Worm (Caenorhabditis elegans) whole organism, L3 larva: Measurements from ENCODE around the gene R01E6.5.

Experiments
- R02D3.7 ChIP-seq: fragments of 150-350 bp; optimal IDR thresholded peaks from 2 replicates; lab custom pipeline; 2014; ENCODE audit warnings: missing biosample characterization, missing genetic modification characterization
- ZK546.5 ChIP-seq: sonication (generic microtip); optimal IDR thresholded peaks from 2 replicates; lab custom pipeline; 2017; ENCODE audit warnings: missing biosample characterization, missing genetic modification characterization
- aly-2 ChIP-seq: fragments of 150-350 bp; optimal IDR thresholded peaks from 2 replicates; lab custom pipeline; 2014; ENCODE audit warnings: missing biosample characterization, missing genetic modification characterization
- ama-1 ChIP-seq: fragments of 150-350 bp; optimal IDR thresholded peaks from 2 replicates; lab custom pipeline; 2018
- ceh-16 ChIP-seq: sonication (generic microtip); optimal IDR thresholded peaks from 2 replicates; lab custom pipeline; 2017; ENCODE audit warnings: missing biosample characterization, missing genetic modification characterization
- ceh-28 ChIP-seq: fragments of 150-350 bp; optimal IDR thresholded peaks from 2 replicates; lab custom pipeline; 2014; ENCODE audit warnings: missing biosample characterization, missing genetic modification reagents, missing genetic modification characterization
- ceh-82 ChIP-seq: fragments of 150-350 bp; optimal IDR thresholded peaks from 2 replicates; lab custom pipeline; 2014; ENCODE audit warnings: missing biosample characterization, missing genetic modification characterization
- ceh-9 ChIP-seq: sonication (generic microtip); optimal IDR thresholded peaks from 2 replicates; lab custom pipeline; 2018; ENCODE audit warnings: missing biosample characterization, missing genetic modification characterization
- daf-12 ChIP-seq: fragments of 150-350 bp; optimal IDR thresholded peaks from 2 replicates; lab custom pipeline; 2014; ENCODE audit warnings: missing biosample characterization, missing genetic modification reagents, missing genetic modification characterization
- egl-27 ChIP-seq: sonication (generic microtip); optimal IDR thresholded peaks from 4 replicates; lab custom pipeline; 2017; ENCODE audit warnings: missing biosample characterization, missing genetic modification reagents, missing genetic modification characterization
- egl-5 ChIP-seq: fragments of 150-350 bp; optimal IDR thresholded peaks from 2 replicates; lab custom pipeline; 2017; ENCODE audit warnings: missing biosample characterization, missing genetic modification reagents, missing genetic modification characterization, inconsistent platforms
- elt-1 ChIP-seq: fragments of 150-350 bp; optimal IDR thresholded peaks from 2 replicates; lab custom pipeline; 2014; ENCODE audit warnings: missing biosample characterization, missing genetic modification characterization
- elt-2 ChIP-seq: sonication (generic microtip); optimal IDR thresholded peaks from 2 replicates; lab custom pipeline; 2016; ENCODE audit warnings: missing genetic modification reagents, mild to moderate bottlenecking, missing genetic modification characterization, missing compliant biosample characterization
- elt-3 ChIP-seq, 3 experiments: fragments of 150-350 bp in 1 of 3; sonication (generic microtip) in 2 of 3; optimal IDR thresholded peaks; 2 replicates in 2 of 3; 4 replicates in 1 of 3; lab custom pipeline; 2014 to 2017; ENCODE audit warnings: missing biosample characterization in 3 of 3, missing genetic modification characterization in 3 of 3
- eor-1 ChIP-seq, 2 experiments: fragments of 150-350 bp; optimal IDR thresholded peaks; 2 replicates each; lab custom pipeline; 2014 to 2018; ENCODE audit warnings: missing biosample characterization in 2 of 2, missing genetic modification characterization in 2 of 2
- fkh-10 ChIP-seq: sonication (generic microtip); optimal IDR thresholded peaks from 2 replicates; lab custom pipeline; 2017; ENCODE audit warnings: missing biosample characterization, missing genetic modification reagents, missing genetic modification characterization
- fkh-2 ChIP-seq: fragments of 150-350 bp; optimal IDR thresholded peaks from 2 replicates; lab custom pipeline; 2014; ENCODE audit warnings: missing biosample characterization, missing genetic modification reagents, missing genetic modification characterization
- fos-1 ChIP-seq: fragments of 150-350 bp; optimal IDR thresholded peaks from 2 replicates; lab custom pipeline; 2014; ENCODE audit warnings: missing biosample characterization, missing genetic modification characterization
- hmg-11 ChIP-seq: sonication (generic microtip); optimal IDR thresholded peaks from 2 replicates; lab custom pipeline; 2016; ENCODE audit warnings: missing genetic modification characterization, missing compliant biosample characterization
- jun-1 ChIP-seq: fragments of 150-350 bp; optimal IDR thresholded peaks from 2 replicates; lab custom pipeline; 2014; ENCODE audit warnings: missing biosample characterization, missing genetic modification reagents, missing genetic modification characterization
- lin-15B ChIP-seq: fragments of 150-350 bp; optimal IDR thresholded peaks from 2 replicates; lab custom pipeline; 2014; ENCODE audit warnings: missing biosample characterization, missing genetic modification characterization
- lin-39 ChIP-seq: fragments of 150-350 bp; optimal IDR thresholded peaks from 2 replicates; lab custom pipeline; 2018; ENCODE audit warnings: missing biosample characterization, missing genetic modification reagents, missing genetic modification characterization
- lsy-12 ChIP-seq: sonication (generic microtip); optimal IDR thresholded peaks from 2 replicates; lab custom pipeline; 2016; ENCODE audit warnings: mild to moderate bottlenecking, missing genetic modification characterization, missing compliant biosample characterization
- mdl-1 ChIP-seq: fragments of 150-350 bp; optimal IDR thresholded peaks from 2 replicates; lab custom pipeline; 2014; ENCODE audit warnings: missing biosample characterization, missing genetic modification characterization
- mml-1 ChIP-seq: fragments of 150-350 bp; sonication (generic microtip); optimal IDR thresholded peaks from 3 replicates; lab custom pipeline; 2014; ENCODE audit warnings: missing biosample characterization, missing genetic modification characterization
- nfya-1 ChIP-seq: sonication (generic microtip); optimal IDR thresholded peaks from 2 replicates; lab custom pipeline; 2017; ENCODE audit warnings: missing genetic modification characterization, mild to moderate bottlenecking, missing compliant biosample characterization, antibody characterized with exemption, moderate library complexity; ENCODE audit not compliant: insufficient read depth
- nhr-11 ChIP-seq: fragments of 150-350 bp; optimal IDR thresholded peaks from 2 replicates; lab custom pipeline; 2014; ENCODE audit warnings: missing biosample characterization, missing genetic modification characterization
- nhr-12 ChIP-seq: fragments of 150-350 bp; optimal IDR thresholded peaks from 2 replicates; lab custom pipeline; 2014; ENCODE audit warnings: missing biosample characterization, missing genetic modification characterization
- nhr-23 ChIP-seq: fragments of 150-350 bp; optimal IDR thresholded peaks from 2 replicates; lab custom pipeline; 2014; ENCODE audit warnings: missing biosample characterization, missing genetic modification reagents, missing genetic modification characterization
- nhr-237 ChIP-seq: fragments of 150-350 bp; optimal IDR thresholded peaks from 2 replicates; lab custom pipeline; 2014; ENCODE audit warnings: missing biosample characterization, missing genetic modification characterization
- nhr-25 ChIP-seq: sonication (generic microtip); optimal IDR thresholded peaks from 2 replicates; lab custom pipeline; 2017; ENCODE audit warnings: missing biosample characterization, missing genetic modification characterization
- nhr-28 ChIP-seq: fragments of 150-350 bp; optimal IDR thresholded peaks from 2 replicates; lab custom pipeline; 2014; ENCODE audit warnings: missing biosample characterization, missing genetic modification characterization
- nhr-43 ChIP-seq: sonication (generic microtip); optimal IDR thresholded peaks from 2 replicates; lab custom pipeline; 2016; ENCODE audit warnings: mild to moderate bottlenecking, missing genetic modification characterization, missing compliant biosample characterization; ENCODE audit not compliant: poor library complexity, severe bottlenecking
- nhr-67 ChIP-seq: fragments of 150-350 bp; optimal IDR thresholded peaks from 2 replicates; lab custom pipeline; 2014; ENCODE audit warnings: missing biosample characterization, missing genetic modification characterization
- nhr-76 ChIP-seq: fragments of 150-350 bp; sonication (generic microtip); optimal IDR thresholded peaks from 5 replicates; lab custom pipeline; 2014; ENCODE audit warnings: missing biosample characterization, missing genetic modification characterization
- nhr-77 ChIP-seq: fragments of 150-350 bp; optimal IDR thresholded peaks from 2 replicates; lab custom pipeline; 2014; ENCODE audit warnings: missing biosample characterization, missing genetic modification characterization
- pha-4 ChIP-seq: fragments of 150-350 bp; optimal IDR thresholded peaks from 2 replicates; lab custom pipeline; 2014; ENCODE audit warnings: missing biosample characterization, missing genetic modification reagents, missing genetic modification characterization
- pqm-1 ChIP-seq: fragments of 150-350 bp; optimal IDR thresholded peaks from 2 replicates; lab custom pipeline; 2017; ENCODE audit warnings: missing biosample characterization, missing genetic modification characterization, inconsistent platforms
- sea-2 ChIP-seq: fragments of 150-350 bp; sonication (generic microtip); optimal IDR thresholded peaks from 4 replicates; lab custom pipeline; 2014; ENCODE audit warnings: missing biosample characterization, missing genetic modification reagents, missing genetic modification characterization
- skn-1 ChIP-seq: fragments of 150-350 bp; optimal IDR thresholded peaks from 2 replicates; lab custom pipeline; 2014; ENCODE audit warnings: missing biosample characterization, missing genetic modification characterization
- snpc-4 ChIP-seq: fragments of 150-350 bp; optimal IDR thresholded peaks from 2 replicates; lab custom pipeline; 2014; ENCODE audit warnings: missing biosample characterization, missing genetic modification characterization
- tbx-2 ChIP-seq: sonication (generic microtip); optimal IDR thresholded peaks from 2 replicates; lab custom pipeline; 2016; ENCODE audit warnings: mild to moderate bottlenecking, missing genetic modification characterization, missing compliant biosample characterization
- unc-39 ChIP-seq: sonication (generic microtip); optimal IDR thresholded peaks from 4 replicates; lab custom pipeline; 2017; ENCODE audit warnings: missing biosample characterization, missing genetic modification characterization
- unc-62 ChIP-seq: fragments of 150-350 bp; sonication (generic microtip); optimal IDR thresholded peaks from 4 replicates; lab custom pipeline; 2014; ENCODE audit warnings: missing biosample characterization, missing genetic modification reagents, missing genetic modification characterization
- zag-1 ChIP-seq: fragments of 150-350 bp; optimal IDR thresholded peaks from 2 replicates; lab custom pipeline; 2014; ENCODE audit warnings: missing biosample characterization, missing genetic modification characterization
- ztf-11 ChIP-seq: fragments of 150-350 bp; optimal IDR thresholded peaks from 2 replicates; lab custom pipeline; 2014; ENCODE audit warnings: missing biosample characterization, missing genetic modification characterization
- ztf-4 ChIP-seq: fragments of 150-350 bp; optimal IDR thresholded peaks from 2 replicates; lab custom pipeline; 2014; ENCODE audit warnings: missing biosample characterization, missing genetic modification characterization

Gene R01E6.5

DNA sequence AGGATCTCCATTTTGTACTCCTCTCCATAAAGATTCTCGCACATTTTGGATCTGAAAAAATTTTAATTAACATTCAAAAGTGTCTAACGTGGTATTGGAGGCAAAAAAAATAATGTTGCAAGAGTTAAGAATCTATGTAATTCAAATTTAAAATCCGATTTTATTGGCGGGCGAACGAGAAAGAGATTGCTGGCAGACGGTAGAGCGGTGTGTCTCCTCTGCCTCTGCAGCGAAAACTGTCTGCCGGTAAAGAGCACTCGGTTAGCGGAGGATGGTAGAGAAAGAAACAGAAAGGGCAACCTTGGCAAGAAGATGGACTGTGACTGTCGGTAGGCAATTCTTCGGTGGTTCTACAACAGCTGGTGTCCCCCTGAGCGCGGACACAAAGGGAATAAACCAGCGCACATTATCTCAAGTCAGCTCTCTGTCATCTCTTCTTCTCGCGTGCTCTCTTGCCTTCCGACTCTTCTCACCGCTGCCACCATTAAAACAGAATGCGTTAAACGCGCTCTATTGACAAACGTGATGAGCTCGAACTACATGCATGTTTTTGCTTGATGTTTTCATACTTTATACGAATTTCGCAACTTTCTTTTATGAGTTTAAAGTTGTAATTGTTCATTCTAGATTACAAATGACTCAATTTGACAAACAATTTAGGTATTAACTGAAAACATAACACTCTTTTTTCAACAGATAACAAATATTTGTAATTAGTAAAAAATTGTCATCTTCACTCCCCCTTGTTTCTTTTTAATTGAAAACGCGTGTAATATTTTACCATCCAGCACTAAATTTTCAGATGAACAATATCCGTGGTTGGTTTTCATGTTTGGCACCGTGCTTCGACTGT is 17.8 kb upstream of the R01E6.5 start, which contains the start of the genes cdk-4 and F18H3.1:
TSS of gene cdk-4 (minus strand) at position 51 of the 853 bp plus-strand sequence.
TSS of gene F18H3.1 (plus strand) at position 803 of the 853 bp plus-strand sequence.
- TF ChIP-seq egl-5 (tag; lab: Kevin White, UChicago) (no peak), R02D3.7 (tag; lab: Kevin White, UChicago) (no peak), ceh-9 (tag; lab: Kevin White, UChicago) (no peak), jun-1 (no peak), lin-39 (tag; lab: Kevin White, UChicago) (peak; percentile 85), unc-39 (tag; lab: Kevin White, UChicago) (no peak), ceh-16 (tag; lab: Kevin White, UChicago) (no peak), nhr-12 (no peak), nfya-1 (tag; lab: Kevin White, UChicago) (peak; percentile 52), aly-2 (tag; lab: Kevin White, UChicago) (no peak), nhr-67 (tag; lab: Kevin White, UChicago) (no peak), mdl-1 (no peak), mml-1 (tag; lab: Kevin White, UChicago) (no peak), nhr-25 (tag; lab: Kevin White, UChicago) (peak; percentile 72), tbx-2 (tag; lab: Kevin White, UChicago) (no peak), elt-2 (tag; lab: Kevin White, UChicago) (peak; percentile 40), ztf-4 (tag; lab: Kevin White, UChicago) (no peak), lin-15B (peak; percentile 64), nhr-77 (no peak), skn-1 (tag; lab: Kevin White, UChicago) (peak; percentile 32), sea-2 (GFP tag; lab: Kevin White, UChicago) (no peak), nhr-28 (tag; lab: Kevin White, UChicago) (no peak), ztf-11 (tag; lab: Kevin White, UChicago) (no peak), ZK546.5 (tag; lab: Kevin White, UChicago) (no peak), unc-62 (GFP tag; lab: Kevin White, UChicago) (no peak), hmg-11 (tag; lab: Kevin White, UChicago) (no peak), elt-1 (peak; percentile 20), elt-3 (tag; optimal IDR thresholded peaks at IDR 0.05; lab: Kevin White, UChicago) (no peak), snpc-4 (tag; lab: Kevin White, UChicago) (no peak), zag-1 (tag; lab: Kevin White, UChicago) (no peak), lsy-12 (tag; lab: Kevin White, UChicago) (no peak), fos-1 (tag; lab: Kevin White, UChicago) (no peak), ceh-28 (tag; lab: Kevin White, UChicago) (no peak), pha-4 (tag; lab: Kevin White, UChicago) (peak; percentile 14), daf-12 (tag; lab: Kevin White, UChicago) (no peak), nhr-23 (no peak), ama-1 (no peak), fkh-10 (GFP tag; lab: Kevin White, UChicago) (no peak), egl-27 (tag; lab: Kevin White, UChicago) (no peak), ceh-82 (tag; lab: Kevin White, UChicago) (no peak), pqm-1 (no peak), nhr-237 (tag; lab: Kevin White, UChicago) (no peak), nhr-76 (no peak), nhr-11 (no peak), nhr-43 (tag; lab: Kevin White, UChicago) (no peak), fkh-2 (tag; lab: Kevin White, UChicago) (no peak), eor-1 (tag; optimal IDR thresholded peaks at IDR 0.05; lab: Kevin White, UChicago) (no peak)
